Fruit fly (Drosophila melanogaster) whole organism, embryonic: ENCODE results near the gene bsh.

Experiments
- Atf-2 ChIP-seq: fragments of 200-800 bp; sonication (Bioruptor generic); optimal IDR thresholded peaks from 2 replicates; lab custom pipeline; 2016; ENCODE audit warnings: missing biosample characterization, missing genetic modification characterization
- Awh ChIP-seq: fragments of 200-800 bp; sonication (Bioruptor generic); IDR thresholded peaks from 2 replicates; pipeline ENCODE4, ENCODE4 v1.3.6; 2022; ENCODE audit warnings: missing biosample characterization, missing genetic modification characterization
- Bteb2 ChIP-seq: fragments of 200-800 bp; sonication (Bioruptor generic); optimal IDR thresholded peaks from 2 replicates; lab custom pipeline; 2016; ENCODE audit warnings: missing biosample characterization, missing genetic modification characterization
- CG11093 ChIP-seq: fragments of 200-800 bp; sonication (Bioruptor generic); IDR thresholded peaks from 3 replicates; pipeline ENCODE4 v1.3.6; 2022; ENCODE audit warnings: missing biosample characterization, missing genetic modification characterization
- CG11560 ChIP-seq: fragments of 200-800 bp; sonication (Bioruptor generic); IDR thresholded peaks from 3 replicates; pipeline ENCODE4 v1.3.6; 2022; ENCODE audit warnings: missing biosample characterization, missing genetic modification characterization
- CG14050 ChIP-seq: fragments of 200-800 bp; sonication (Bioruptor generic); IDR thresholded peaks from 3 replicates; pipeline ENCODE4 v1.3.6; 2022; ENCODE audit warnings: missing biosample characterization, missing genetic modification characterization
- CG17359 ChIP-seq: fragments of 200-800 bp; sonication (Bioruptor generic); optimal IDR thresholded peaks from 3 replicates; lab custom pipeline; 2018; ENCODE audit warnings: missing biosample characterization, mild to moderate bottlenecking, missing genetic modification characterization, moderate library complexity
- CG17568 ChIP-seq: fragments of 200-800 bp; sonication (Bioruptor generic); optimal IDR thresholded peaks from 2 replicates; lab custom pipeline; 2018; ENCODE audit warnings: missing biosample characterization, mild to moderate bottlenecking, missing genetic modification characterization, moderate library complexity
- CG17829 ChIP-seq: fragments of 200-800 bp; optimal IDR thresholded peaks from 2 replicates; lab custom pipeline; 2019; ENCODE audit warnings: missing biosample characterization, mild to moderate bottlenecking, missing genetic modification characterization, moderate library complexity
- CG17912 ChIP-seq: fragments of 200-800 bp; sonication (Bioruptor generic); optimal IDR thresholded peaks from 2 replicates; lab custom pipeline; 2018; ENCODE audit warnings: missing biosample characterization, mild to moderate bottlenecking, missing genetic modification characterization
- CG18011 ChIP-seq: fragments of 200-800 bp; sonication (Bioruptor generic); optimal IDR thresholded peaks from 2 replicates; lab custom pipeline; 2017; ENCODE audit warnings: missing biosample characterization, missing genetic modification characterization, mild to moderate bottlenecking, moderate library complexity, missing genotype
- CG18476 ChIP-seq: fragments of 200-800 bp; sonication (Bioruptor generic); optimal IDR thresholded peaks from 2 replicates; lab custom pipeline; 2016; ENCODE audit warnings: missing biosample characterization, mild to moderate bottlenecking, missing genetic modification characterization
- CG31441 ChIP-seq: fragments of 200-800 bp; sonication (Bioruptor generic); IDR thresholded peaks from 2 replicates; pipeline ENCODE4 v1.3.6; 2022; ENCODE audit warnings: missing biosample characterization, missing genetic modification characterization
- CG42726 ChIP-seq: fragments of 200-800 bp; sonication (Bioruptor generic); IDR thresholded peaks from 2 replicates; pipeline ENCODE4 v1.3.6; 2022; ENCODE audit warnings: missing biosample characterization, missing genetic modification characterization; ENCODE audit not compliant: partially characterized antibody
- CG43689 ChIP-seq: fragments of 200-800 bp; sonication (Bioruptor generic); IDR thresholded peaks from 2 replicates; pipeline ENCODE4 v1.3.6; 2022; ENCODE audit warnings: missing biosample characterization, missing genetic modification characterization
- CG7357 ChIP-seq: fragments of 200-800 bp; sonication (Bioruptor generic); IDR thresholded peaks from 3 replicates; pipeline ENCODE4 v1.3.6; 2022; ENCODE audit warnings: missing biosample characterization, missing genetic modification characterization
- CG8281 ChIP-seq: fragments of 200-800 bp; sonication (Bioruptor generic); optimal IDR thresholded peaks from 2 replicates; lab custom pipeline; 2018; ENCODE audit warnings: missing biosample characterization, mild to moderate bottlenecking, missing genetic modification characterization, moderate library complexity
- D ChIP-seq, 2 experiments: fragments of 200-800 bp in 1 of 2; fragments of >200 bp in 1 of 2; sonication (Bioruptor generic) in 1 of 2; optimal IDR thresholded peaks; 2 replicates in 1 of 2; 3 replicates in 1 of 2; lab custom pipeline; 2017; ENCODE audit warnings: mild to moderate bottlenecking in 1 of 2, missing biosample characterization in 1 of 2, missing genetic modification characterization in 1 of 2, missing genetic modification reagents in 1 of 2
- E2f1 ChIP-seq: fragments of 200-800 bp; sonication (Bioruptor generic); IDR thresholded peaks from 2 replicates; pipeline ENCODE4 v1.3.6; 2022; ENCODE audit warnings: missing biosample characterization, missing genetic modification characterization
- ERR ChIP-seq: fragments of 200-800 bp; sonication (Bioruptor generic); optimal IDR thresholded peaks from 2 replicates; lab custom pipeline; 2016; ENCODE audit warnings: missing biosample characterization, missing genetic modification characterization
- Hr3 ChIP-seq: fragments of 200-800 bp; sonication (Bioruptor generic); optimal IDR thresholded peaks from 3 replicates; lab custom pipeline; 2016; ENCODE audit warnings: missing biosample characterization, missing genetic modification characterization
- Hsf ChIP-seq: fragments of 200-800 bp; sonication (Bioruptor generic); optimal IDR thresholded peaks from 3 replicates; lab custom pipeline; 2016; ENCODE audit warnings: missing biosample characterization, missing genetic modification characterization
- Max ChIP-seq: fragments of 200-800 bp; sonication (Bioruptor generic); optimal IDR thresholded peaks from 2 replicates; lab custom pipeline; 2016; ENCODE audit warnings: missing biosample characterization, mild to moderate bottlenecking, missing genetic modification characterization
- Mes4 ChIP-seq: fragments of 200-800 bp; sonication (Bioruptor generic); optimal IDR thresholded peaks from 2 replicates; lab custom pipeline; 2016; ENCODE audit warnings: missing biosample characterization, missing genetic modification characterization
- NFAT ChIP-seq: fragments of 200-800 bp; sonication (Bioruptor generic); IDR thresholded peaks from 2 replicates; pipeline ENCODE4 v1.3.6; 2022; ENCODE audit warnings: missing biosample characterization, missing genetic modification characterization
- Neu2 ChIP-seq: fragments of 200-800 bp; sonication (Bioruptor generic); optimal IDR thresholded peaks from 3 replicates; lab custom pipeline; 2016; ENCODE audit warnings: missing biosample characterization, missing genetic modification characterization, borderline replicate concordance
- Poxn ChIP-seq: fragments of 200-800 bp; sonication (Bioruptor generic); IDR thresholded peaks from 2 replicates; pipeline ENCODE4 v1.3.6; 2022; ENCODE audit warnings: missing biosample characterization, missing genetic modification characterization
- Sox102F ChIP-seq: fragments of 200-800 bp; sonication (Bioruptor generic); optimal IDR thresholded peaks from 2 replicates; lab custom pipeline; 2018; ENCODE audit warnings: missing biosample characterization, mild to moderate bottlenecking, missing genetic modification characterization, moderate library complexity
- Vsx1 ChIP-seq: fragments of 200-800 bp; sonication (Bioruptor generic); optimal IDR thresholded peaks from 2 replicates; lab custom pipeline; 2017; ENCODE audit warnings: missing biosample characterization, mild to moderate bottlenecking, missing genetic modification characterization, missing genetic modification reagents
- ash1 ChIP-seq: fragments of 200-800 bp; sonication (Bioruptor generic); optimal IDR thresholded peaks from 2 replicates; lab custom pipeline; 2018; ENCODE audit warnings: missing biosample characterization, mild to moderate bottlenecking, missing genetic modification characterization
- cg ChIP-seq: fragments of 200-800 bp; sonication (Bioruptor generic); optimal IDR thresholded peaks from 3 replicates; lab custom pipeline; 2019; ENCODE audit warnings: missing biosample characterization, mild to moderate bottlenecking, missing genetic modification characterization, moderate library complexity
- chif ChIP-seq, 2 experiments: fragments of 200-800 bp; sonication (Bioruptor generic); optimal IDR thresholded peaks; 3 replicates each; lab custom pipeline; 2016; ENCODE audit warnings: missing biosample characterization in 2 of 2, missing genetic modification characterization in 2 of 2
- croc ChIP-seq: fragments of 200-800 bp; sonication (Bioruptor generic); conservative IDR thresholded peaks from 3 replicates; pipeline ENCODE4 v1.3.6; 2022; ENCODE audit warnings: missing biosample characterization, missing genetic modification characterization
- cwo ChIP-seq: fragments of 200-800 bp; sonication (Bioruptor generic); optimal IDR thresholded peaks from 3 replicates; lab custom pipeline; 2017; ENCODE audit warnings: missing biosample characterization, missing genetic modification characterization, mild to moderate bottlenecking, moderate library complexity, missing genetic modification reagents
- dmrt11E ChIP-seq: fragments of 200-800 bp; sonication (Bioruptor generic); optimal IDR thresholded peaks from 3 replicates; lab custom pipeline; 2018; ENCODE audit warnings: missing biosample characterization, mild to moderate bottlenecking, missing genetic modification characterization, moderate library complexity
- ewg ChIP-seq: fragments of 200-800 bp; sonication (Bioruptor generic); optimal IDR thresholded peaks from 3 replicates; lab custom pipeline; 2017; ENCODE audit warnings: mild to moderate bottlenecking, missing biosample characterization, missing genetic modification reagents, missing genetic modification characterization
- eyg ChIP-seq: fragments of 200-800 bp; sonication (Bioruptor generic); optimal IDR thresholded peaks from 3 replicates; lab custom pipeline; 2016; ENCODE audit warnings: missing biosample characterization, missing genetic modification characterization
- fd64A ChIP-seq: fragments of 200-800 bp; sonication (Bioruptor generic); optimal IDR thresholded peaks from 3 replicates; lab custom pipeline; 2018; ENCODE audit warnings: missing biosample characterization, mild to moderate bottlenecking, missing genetic modification characterization
- gem ChIP-seq: fragments of 200-800 bp; sonication (Bioruptor generic); optimal IDR thresholded peaks from 2 replicates; lab custom pipeline; 2019; ENCODE audit warnings: missing biosample characterization, mild to moderate bottlenecking, missing genetic modification characterization, moderate library complexity
- ham ChIP-seq: fragments of 200-800 bp; sonication (Bioruptor generic); IDR thresholded peaks from 2 replicates; pipeline ENCODE4 v1.3.6; 2022; ENCODE audit warnings: missing biosample characterization, missing genetic modification characterization
- hbn ChIP-seq: fragments of 200-800 bp; sonication (Bioruptor generic); IDR thresholded peaks from 2 replicates; pipeline ENCODE4 v1.3.6; 2022; ENCODE audit warnings: missing biosample characterization, missing genetic modification characterization; ENCODE audit not compliant: partially characterized antibody
- insv ChIP-seq, 2 experiments: fragments of 200-800 bp; sonication (Bioruptor generic); optimal IDR thresholded peaks; 3 replicates each; lab custom pipeline; 2016 to 2018; ENCODE audit warnings: missing biosample characterization in 2 of 2, missing genetic modification characterization in 2 of 2
- nmo ChIP-seq: fragments of 200-800 bp; sonication (Bioruptor generic); optimal IDR thresholded peaks from 2 replicates; lab custom pipeline; 2018; ENCODE audit warnings: missing biosample characterization, mild to moderate bottlenecking, missing genetic modification characterization, moderate library complexity
- p53 ChIP-seq: fragments of 200-800 bp; sonication (Bioruptor generic); optimal IDR thresholded peaks from 2 replicates; lab custom pipeline; 2016; ENCODE audit warnings: missing biosample characterization, missing genetic modification characterization
- salm ChIP-seq: fragments of 200-800 bp; sonication (Bioruptor generic); optimal IDR thresholded peaks from 2 replicates; lab custom pipeline; 2018; ENCODE audit warnings: missing biosample characterization, mild to moderate bottlenecking, missing genetic modification characterization
- sd ChIP-seq: fragments of 200-800 bp; sonication (Bioruptor generic); optimal IDR thresholded peaks from 3 replicates; lab custom pipeline; 2018; ENCODE audit warnings: missing biosample characterization, mild to moderate bottlenecking, missing genetic modification characterization, moderate library complexity
- sens ChIP-seq: fragments of 200-800 bp; sonication (Bioruptor generic); peaks from one replicate; lab custom pipeline; 2016; ENCODE audit warnings: missing biosample characterization, missing genetic modification characterization
- sima ChIP-seq: fragments of 200-800 bp; sonication (Bioruptor generic); optimal IDR thresholded peaks from 2 replicates; lab custom pipeline; 2016; ENCODE audit warnings: missing biosample characterization, missing genetic modification characterization
- twi ChIP-seq: fragments of 200-800 bp; optimal IDR thresholded peaks from 2 replicates; lab custom pipeline; 2019; ENCODE audit warnings: missing biosample characterization, mild to moderate bottlenecking, missing genetic modification characterization, moderate library complexity
- unpg ChIP-seq: fragments of 200-800 bp; sonication (Bioruptor generic); optimal IDR thresholded peaks from 3 replicates; lab custom pipeline; 2018; ENCODE audit warnings: missing biosample characterization, mild to moderate bottlenecking, missing genetic modification characterization, moderate library complexity
- wor ChIP-seq: fragments of 200-800 bp; sonication (Bioruptor generic); IDR thresholded peaks from 2 replicates; pipeline ENCODE4 v1.3.6; 2022; ENCODE audit warnings: missing biosample characterization, missing genetic modification characterization

The bsh gene

dm6 chr2L:19735635-19736109 lies 33.2 kb downstream of the bsh start, which contains the start of the genes CG10462 and Nf-YB (continued):
- no peak for TF ChIP-seq unpg (GFP tag; lab: Kevin White, UChicago)
- TF ChIP-seq CG17829 (tag; lab: Kevin White, UChicago), result peak; percentile 34
- TF ChIP-seq NFAT, result no peak; the same call in 1 of the 2 replicates
- TF ChIP-seq Atf-2, result no peak
- no peak for TF ChIP-seq CG7357 (GFP tag; lab: Robert Waterston, UW)
- TF ChIP-seq CG8281 (tag; lab: Kevin White, UChicago), result no peak
- no peak for TF ChIP-seq Neu2
- TF ChIP-seq CG17912, result no peak
- no peak for TF ChIP-seq ERR (GFP tag; lab: Kevin White, UChicago)
- TF ChIP-seq chif (GFP tag; optimal IDR thresholded peaks at IDR 0.05; lab: Kevin White, UChicago), result no peak
- no peak for TF ChIP-seq twi (tag; lab: Kevin White, UChicago)
- TF ChIP-seq salm (tag; lab: Kevin White, UChicago), result no peak
- no peak for TF ChIP-seq CG43689 (GFP tag; lab: Robert Waterston, UW)
- TF ChIP-seq cwo (GFP tag; lab: Kevin White, UChicago), result no peak
- peak; percentile 35 for TF ChIP-seq nmo
- TF ChIP-seq Max (GFP tag; lab: Kevin White, UChicago), result no peak
- peak; percentile 18 for TF ChIP-seq p53 (GFP tag; lab: Kevin White, UChicago)
- TF ChIP-seq ewg (GFP tag; lab: Kevin White, UChicago), result no peak
- no peak for TF ChIP-seq Mes4 (GFP tag; lab: Kevin White, UChicago)
- TF ChIP-seq sens (GFP tag; lab: Kevin White, UChicago), result peak; percentile 66
- TF ChIP-seq E2f1 (GFP tag; lab: Robert Waterston, UW), result no peak
- TF ChIP-seq Sox102F (GFP tag; lab: Kevin White, UChicago), result no peak
- no peak for TF ChIP-seq sd (tag; lab: Kevin White, UChicago)
- TF ChIP-seq Poxn, result no peak
- TF ChIP-seq fd64A (GFP tag; lab: Kevin White, UChicago), result no peak
- no peak for TF ChIP-seq CG11093 (GFP tag; lab: Robert Waterston, UW)
- no peak for TF ChIP-seq croc (GFP tag; lab: Robert Waterston, UW)
- TF ChIP-seq CG18476 (GFP tag; lab: Kevin White, UChicago), result no peak
- TF ChIP-seq gem (tag; lab: Kevin White, UChicago), result no peak
- no peak for TF ChIP-seq Awh (GFP tag; lab: Robert Waterston, UW)
- no peak for TF ChIP-seq eyg (GFP tag; lab: Kevin White, UChicago)
- no peak for TF ChIP-seq Hr3 (GFP tag; lab: Kevin White, UChicago)
- peak; percentile 84 for TF ChIP-seq CG42726
- no peak for TF ChIP-seq Bteb2 (GFP tag; lab: Kevin White, UChicago)
- no peak for TF ChIP-seq CG14050 (GFP tag; lab: Robert Waterston, UW)
- no peak for TF ChIP-seq CG11560 (tag; lab: Robert Waterston, UW)
- no peak for TF ChIP-seq CG17568 (GFP tag; lab: Kevin White, UChicago)
- TF ChIP-seq ham, result no peak
- TF ChIP-seq sima (GFP tag; lab: Kevin White, UChicago), result no peak
- peak; percentile 72 for TF ChIP-seq hbn (GFP tag; lab: Robert Waterston, UW)
- TF ChIP-seq CG31441 (GFP tag; lab: Robert Waterston, UW), result no peak
- TF ChIP-seq Vsx1, result no peak
- TF ChIP-seq D (optimal IDR thresholded peaks at IDR 0.05; lab: Kevin White, UChicago), result no peak
- no peak for TF ChIP-seq D (GFP tag; optimal IDR thresholded peaks at IDR 0.05; lab: Kevin White, UChicago)
- TF ChIP-seq ash1 (GFP tag; lab: Kevin White, UChicago), result no peak
- no peak for TF ChIP-seq CG18011
- no peak for TF ChIP-seq dmrt11E (tag; lab: Kevin White, UChicago)
- no peak for TF ChIP-seq wor (GFP tag; lab: Robert Waterston, UW)
- TF ChIP-seq insv (GFP tag; optimal IDR thresholded peaks at IDR 0.05; lab: Kevin White, UChicago), result peak in 1 of 2 experiments; percentile 50
- TF ChIP-seq CG17359 (tag; lab: Kevin White, UChicago), result no peak
- peak; percentile 18 for TF ChIP-seq Hsf (GFP tag; lab: Kevin White, UChicago)
- TF ChIP-seq cg (GFP tag; lab: Kevin White, UChicago), result peak; percentile 83
